Fruit fly (Drosophila melanogaster) whole organism, embryonic: ENCODE data around the gene mTor.

ENCODE experiments used
- Asciz ChIP-seq: fragments of 200-800 bp; sonication (Bioruptor generic); optimal IDR thresholded peaks from 2 replicates; lab custom pipeline; 2017; ENCODE audit warnings: missing biosample characterization, mild to moderate bottlenecking, missing genetic modification characterization, missing genetic modification reagents
- B-H1 ChIP-seq: fragments of 200-800 bp; sonication (Bioruptor generic); IDR thresholded peaks from 3 replicates; pipeline ENCODE4 v1.3.6; 2022; ENCODE audit warnings: missing biosample characterization, missing genetic modification characterization
- CG10147 ChIP-seq: fragments of 200-800 bp; sonication (Bioruptor generic); optimal IDR thresholded peaks from 2 replicates; lab custom pipeline; 2019; ENCODE audit warnings: missing biosample characterization, mild to moderate bottlenecking, missing genetic modification characterization, moderate library complexity
- CG10366 ChIP-seq: fragments of 200-800 bp; sonication (Bioruptor generic); IDR thresholded peaks from 2 replicates; pipeline ENCODE4 v1.3.6; 2022; ENCODE audit warnings: missing biosample characterization, missing genetic modification characterization
- CG11247 ChIP-seq: fragments of 200-800 bp; sonication (Bioruptor generic); IDR thresholded peaks from 2 replicates; pipeline ENCODE4 v1.3.6; 2022; ENCODE audit warnings: missing biosample characterization, missing genetic modification characterization
- CG11695 ChIP-seq: fragments of 200-800 bp; sonication (Bioruptor generic); IDR thresholded peaks from 3 replicates; pipeline ENCODE4 v1.3.6; 2022; ENCODE audit warnings: missing biosample characterization, missing genetic modification characterization
- CG1233 ChIP-seq: fragments of 200-800 bp; sonication (Bioruptor generic); optimal IDR thresholded peaks from 4 replicates; lab custom pipeline; 2018; ENCODE audit warnings: missing biosample characterization, mild to moderate bottlenecking, missing genetic modification characterization
- CG13424 ChIP-seq: fragments of 200-800 bp; sonication (Bioruptor generic); optimal IDR thresholded peaks from 2 replicates; lab custom pipeline; 2019; ENCODE audit warnings: missing biosample characterization, mild to moderate bottlenecking, missing genetic modification characterization, moderate library complexity
- CG15011 ChIP-seq: fragments of 200-800 bp; sonication (Bioruptor generic); optimal IDR thresholded peaks from 3 replicates; lab custom pipeline; 2018; ENCODE audit warnings: missing biosample characterization, mild to moderate bottlenecking, missing genetic modification characterization
- CG1603 ChIP-seq: fragments of 200-800 bp; sonication (Bioruptor generic); optimal IDR thresholded peaks from 2 replicates; lab custom pipeline; 2019; ENCODE audit warnings: missing biosample characterization, mild to moderate bottlenecking, missing genetic modification characterization, moderate library complexity
- CG17568 ChIP-seq: fragments of 200-800 bp; sonication (Bioruptor generic); optimal IDR thresholded peaks from 2 replicates; lab custom pipeline; 2018; ENCODE audit warnings: missing biosample characterization, mild to moderate bottlenecking, missing genetic modification characterization, moderate library complexity
- CG2712 ChIP-seq: fragments of 200-800 bp; optimal IDR thresholded peaks from 3 replicates; lab custom pipeline; 2019; ENCODE audit warnings: missing biosample characterization, mild to moderate bottlenecking, missing genetic modification characterization, moderate library complexity
- CG30403 ChIP-seq: fragments of 200-800 bp; sonication (Bioruptor generic); optimal IDR thresholded peaks from 3 replicates; lab custom pipeline; 2016; ENCODE audit warnings: missing biosample characterization, missing genetic modification characterization
- CG33557 ChIP-seq: fragments of 200-800 bp; sonication (Bioruptor generic); optimal IDR thresholded peaks from 2 replicates; lab custom pipeline; 2019; ENCODE audit warnings: missing biosample characterization, mild to moderate bottlenecking, missing genetic modification characterization, moderate library complexity
- CG4730 ChIP-seq: fragments of 200-800 bp; sonication (Bioruptor generic); IDR thresholded peaks from 2 replicates; pipeline ENCODE4 v1.3.6; 2022; ENCODE audit warnings: missing biosample characterization, missing genetic modification characterization
- CG6272 ChIP-seq: fragments of 200-800 bp; sonication (Bioruptor generic); IDR thresholded peaks from 2 replicates; pipeline ENCODE4 v1.3.6; 2022; ENCODE audit warnings: missing biosample characterization, missing genetic modification characterization
- CG6689 ChIP-seq: fragments of 200-800 bp; sonication (Bioruptor generic); IDR thresholded peaks from 2 replicates; pipeline ENCODE4 v1.3.6; 2022; ENCODE audit warnings: missing biosample characterization, missing genetic modification characterization
- CG6765 ChIP-seq: fragments of 200-800 bp; sonication (Bioruptor generic); optimal IDR thresholded peaks from 3 replicates; lab custom pipeline; 2017; ENCODE audit warnings: missing biosample characterization, mild to moderate bottlenecking, missing genetic modification characterization
- CG6791 ChIP-seq: fragments of 200-800 bp; sonication (Bioruptor generic); IDR thresholded peaks from 3 replicates; pipeline ENCODE4 v1.3.6; 2022; ENCODE audit warnings: missing biosample characterization, missing genetic modification characterization; ENCODE audit not compliant: partially characterized antibody
- CG6854 ChIP-seq: fragments of 200-800 bp; sonication (Bioruptor generic); optimal IDR thresholded peaks from 3 replicates; lab custom pipeline; 2017; ENCODE audit warnings: missing biosample characterization, mild to moderate bottlenecking, missing genetic modification characterization
- CG7271 ChIP-seq: fragments of 200-800 bp; sonication (Bioruptor generic); optimal IDR thresholded peaks from 2 replicates; lab custom pipeline; 2018; ENCODE audit warnings: missing biosample characterization, mild to moderate bottlenecking, missing genetic modification characterization, moderate library complexity
- CG7786 ChIP-seq: fragments of 200-800 bp; sonication (Bioruptor generic); optimal IDR thresholded peaks from 2 replicates; lab custom pipeline; 2016; ENCODE audit warnings: missing biosample characterization, missing genetic modification characterization
- CG9215 ChIP-seq: fragments of 200-800 bp; sonication (Bioruptor generic); IDR thresholded peaks from 2 replicates; pipeline ENCODE4 v1.3.6; 2022; ENCODE audit warnings: missing biosample characterization, missing genetic modification characterization
- CoRest ChIP-seq: fragments of 200-800 bp; sonication (Bioruptor generic); optimal IDR thresholded peaks from 3 replicates; lab custom pipeline; 2018; ENCODE audit warnings: missing biosample characterization, mild to moderate bottlenecking, missing genetic modification characterization, moderate library complexity
- Doc3 ChIP-seq: fragments of 200-800 bp; sonication (Bioruptor generic); IDR thresholded peaks from 3 replicates; pipeline ENCODE4 v1.3.6; 2022; ENCODE audit warnings: missing biosample characterization, missing genetic modification characterization; ENCODE audit not compliant: partially characterized antibody
- HmgD ChIP-seq: fragments of 200-800 bp; sonication (Bioruptor generic); optimal IDR thresholded peaks from 3 replicates; lab custom pipeline; 2016; ENCODE audit warnings: missing biosample characterization, missing genetic modification characterization
- MBD-R2 ChIP-seq: fragments of 200-800 bp; sonication (Bioruptor generic); IDR thresholded peaks from 2 replicates; pipeline ENCODE4 v1.3.6; 2022; ENCODE audit warnings: missing biosample characterization, missing genetic modification characterization
- Max ChIP-seq: fragments of 200-800 bp; sonication (Bioruptor generic); optimal IDR thresholded peaks from 2 replicates; lab custom pipeline; 2016; ENCODE audit warnings: missing biosample characterization, mild to moderate bottlenecking, missing genetic modification characterization
- Optix ChIP-seq: fragments of 200-800 bp; sonication (Bioruptor generic); IDR thresholded peaks from 3 replicates; pipeline ENCODE4 v1.3.6; 2022; ENCODE audit warnings: missing biosample characterization, missing genetic modification characterization
- Rfx ChIP-seq: fragments of 200-800 bp; sonication (Bioruptor generic); IDR thresholded peaks from 2 replicates; pipeline ENCODE4 v1.3.6; 2022; ENCODE audit warnings: missing biosample characterization, missing genetic modification characterization
- Sox102F ChIP-seq: fragments of 200-800 bp; sonication (Bioruptor generic); optimal IDR thresholded peaks from 2 replicates; lab custom pipeline; 2018; ENCODE audit warnings: missing biosample characterization, mild to moderate bottlenecking, missing genetic modification characterization, moderate library complexity
- Spps ChIP-seq: fragments of 200-800 bp; sonication (Bioruptor generic); optimal IDR thresholded peaks from 2 replicates; lab custom pipeline; 2018; ENCODE audit warnings: missing biosample characterization, mild to moderate bottlenecking, missing genetic modification characterization
- Xrp1 ChIP-seq: fragments of 200-800 bp; sonication (Bioruptor generic); IDR thresholded peaks from 2 replicates; pipeline ENCODE4 v1.3.6; 2022; ENCODE audit warnings: missing biosample characterization, missing genetic modification characterization
- ap ChIP-seq: fragments of 200-800 bp; sonication (Bioruptor generic); IDR thresholded peaks from 2 replicates; pipeline ENCODE4 v1.3.6; 2022; ENCODE audit warnings: missing biosample characterization, missing genetic modification characterization
- bowl ChIP-seq: fragments of 200-800 bp; sonication (Bioruptor generic); IDR thresholded peaks from 2 replicates; pipeline ENCODE4 v1.3.6; 2022; ENCODE audit warnings: missing biosample characterization, missing genetic modification characterization
- caup ChIP-seq: fragments of 200-800 bp; sonication (Bioruptor generic); optimal IDR thresholded peaks from 3 replicates; lab custom pipeline; 2017; ENCODE audit warnings: missing biosample characterization, mild to moderate bottlenecking, missing genetic modification characterization, moderate library complexity; ENCODE audit not compliant: severe bottlenecking
- fu2 ChIP-seq: fragments of 200-800 bp; sonication (Bioruptor generic); optimal IDR thresholded peaks from 2 replicates; lab custom pipeline; 2016; ENCODE audit warnings: missing biosample characterization, missing genetic modification characterization
- hbn ChIP-seq: fragments of 200-800 bp; sonication (Bioruptor generic); IDR thresholded peaks from 2 replicates; pipeline ENCODE4 v1.3.6; 2022; ENCODE audit warnings: missing biosample characterization, missing genetic modification characterization; ENCODE audit not compliant: partially characterized antibody
- kah ChIP-seq: fragments of 200-800 bp; sonication (Bioruptor generic); optimal IDR thresholded peaks from 2 replicates; lab custom pipeline; 2018; ENCODE audit warnings: missing biosample characterization, mild to moderate bottlenecking, missing genetic modification characterization
- kni ChIP-seq: fragments of 200-800 bp; sonication (Bioruptor generic); optimal IDR thresholded peaks from 3 replicates; lab custom pipeline; 2017; ENCODE audit warnings: mild to moderate bottlenecking, missing biosample characterization, missing genetic modification reagents, missing genetic modification characterization
- knrl ChIP-seq: fragments of 200-800 bp; sonication (Bioruptor generic); IDR thresholded peaks from 3 replicates; pipeline ENCODE4 v1.3.6; 2022; ENCODE audit warnings: missing biosample characterization, missing genetic modification characterization; ENCODE audit not compliant: partially characterized antibody
- lab ChIP-seq: fragments of 200-800 bp; sonication (Bioruptor generic); optimal IDR thresholded peaks from 3 replicates; lab custom pipeline; 2017; ENCODE audit warnings: missing biosample characterization, missing genetic modification characterization, mild to moderate bottlenecking, moderate library complexity, missing genetic modification reagents
- nerfin-1 ChIP-seq: fragments of 200-800 bp; sonication (Bioruptor generic); optimal IDR thresholded peaks from 3 replicates; lab custom pipeline; 2019; ENCODE audit warnings: missing biosample characterization, mild to moderate bottlenecking, missing genetic modification characterization, moderate library complexity
- phol ChIP-seq: fragments of 200-800 bp; sonication (Bioruptor generic); optimal IDR thresholded peaks from 3 replicates; lab custom pipeline; 2018; ENCODE audit warnings: missing biosample characterization, mild to moderate bottlenecking, missing genetic modification characterization, moderate library complexity
- rib ChIP-seq: fragments of 200-800 bp; sonication (Bioruptor generic); IDR thresholded peaks from 2 replicates; pipeline ENCODE4 v1.3.6; 2022; ENCODE audit warnings: missing biosample characterization, missing genetic modification characterization
- seq ChIP-seq: fragments of 200-800 bp; sonication (Bioruptor generic); IDR thresholded peaks from 2 replicates; pipeline ENCODE4 v1.3.6; 2022; ENCODE audit warnings: missing biosample characterization, missing genetic modification characterization
- slou ChIP-seq: fragments of 200-800 bp; sonication (Bioruptor generic); optimal IDR thresholded peaks from 3 replicates; lab custom pipeline; 2016; ENCODE audit warnings: missing biosample characterization, missing genetic modification characterization
- vfl ChIP-seq: fragments of 200-800 bp; sonication (Bioruptor generic); optimal IDR thresholded peaks from 2 replicates; lab custom pipeline; 2016; ENCODE audit warnings: missing biosample characterization, missing genetic modification characterization
- wdn ChIP-seq: fragments of 200-800 bp; sonication (Bioruptor generic); IDR thresholded peaks from 2 replicates; pipeline ENCODE4 v1.3.6; 2022; ENCODE audit warnings: missing biosample characterization, missing genetic modification characterization
- zfh1 ChIP-seq: fragments of 200-800 bp; sonication (Bioruptor generic); IDR thresholded peaks from 3 replicates; pipeline ENCODE4 v1.3.6; 2022; ENCODE audit warnings: missing biosample characterization, missing genetic modification characterization

Gene mTor

dm6 chr2L:13018992-13019484 is 14.8 kb downstream of the mTor start, which contains the start of gene Ube4B (continued):
- peak; percentile 8; the same call in 1 of the 2 replicates for TF ChIP-seq seq
- no peak for TF ChIP-seq CG7271 (tag; lab: Kevin White, UChicago)
- TF ChIP-seq CG6272 (GFP tag; lab: Robert Waterston, UW) = peak; percentile 62; the same call in 1 of the 2 replicates
- peak; percentile 73 for TF ChIP-seq CG7786 (GFP tag; lab: Kevin White, UChicago)
- no peak for TF ChIP-seq CG17568 (GFP tag; lab: Kevin White, UChicago)
- peak; percentile 91 for TF ChIP-seq Rfx (GFP tag; lab: Robert Waterston, UW)
- TF ChIP-seq B-H1 (GFP tag; lab: Robert Waterston, UW) = no peak
- peak; percentile 75 for TF ChIP-seq CG30403 (GFP tag; lab: Kevin White, UChicago)
- peak; percentile 63; the same call in 1 of the 2 replicates for TF ChIP-seq Xrp1 (GFP tag; lab: Robert Waterston, UW)
- TF ChIP-seq phol (tag; lab: Kevin White, UChicago) = peak; percentile 60
- peak; percentile 44 for TF ChIP-seq CG10366 (GFP tag; lab: Robert Waterston, UW)
- TF ChIP-seq CG11695 (GFP tag; lab: Robert Waterston, UW) = 0 out of 3 replicates have a peak, but pooled peaks have one; percentile 12
- peak; percentile 57 for TF ChIP-seq fu2 (GFP tag; lab: Kevin White, UChicago)
- peak; percentile 56 for TF ChIP-seq caup
- no peak for TF ChIP-seq CoRest (tag; lab: Kevin White, UChicago)
- TF ChIP-seq CG1603 = no peak
- peak; percentile 61 for TF ChIP-seq CG9215 (GFP tag; lab: Robert Waterston, UW)
- TF ChIP-seq nerfin-1 (tag; lab: Kevin White, UChicago) = no peak
- peak; percentile 89 for TF ChIP-seq CG6791 (GFP tag; lab: Robert Waterston, UW)
- peak; percentile 94 for TF ChIP-seq MBD-R2 (GFP tag; lab: Robert Waterston, UW)
- peak; percentile 74 for TF ChIP-seq CG11247 (GFP tag; lab: Robert Waterston, UW)
- TF ChIP-seq CG33557 (GFP tag; lab: Kevin White, UChicago) = no peak
- no peak for TF ChIP-seq lab
- TF ChIP-seq CG10147 (GFP tag; lab: Kevin White, UChicago) = no peak
- TF ChIP-seq Spps (tag; lab: Kevin White, UChicago) = peak; percentile 0
- TF ChIP-seq ap (GFP tag; lab: Robert Waterston, UW) = no peak
- TF ChIP-seq CG1233 (GFP tag; lab: Kevin White, UChicago) = no peak
- 0 out of 3 replicates have a peak, but pooled peaks have one; percentile 6 for TF ChIP-seq Optix
- no peak for TF ChIP-seq CG6854
- TF ChIP-seq CG6765 = no peak
- no peak for TF ChIP-seq Sox102F (GFP tag; lab: Kevin White, UChicago)
- TF ChIP-seq knrl (GFP tag; lab: Robert Waterston, UW) = peak; percentile 89
- no peak for TF ChIP-seq kah (GFP tag; lab: Kevin White, UChicago)
- TF ChIP-seq rib = peak; percentile 52; the same call in 1 of the 2 replicates
- TF ChIP-seq zfh1 = peak; percentile 64
- TF ChIP-seq CG6689 (GFP tag; lab: Robert Waterston, UW) = peak; percentile 55
- TF ChIP-seq CG2712 (tag; lab: Kevin White, UChicago) = no peak
- no peak for TF ChIP-seq kni
- TF ChIP-seq Doc3 = peak; percentile 71
- peak; percentile 39 for TF ChIP-seq Max (GFP tag; lab: Kevin White, UChicago)
- TF ChIP-seq bowl (GFP tag; lab: Robert Waterston, UW) = no peak
- TF ChIP-seq HmgD (GFP tag; lab: Kevin White, UChicago) = peak; percentile 75
- TF ChIP-seq hbn (GFP tag; lab: Robert Waterston, UW) = peak; percentile 82
- TF ChIP-seq slou (GFP tag; lab: Kevin White, UChicago) = no peak
- peak; percentile 70 for TF ChIP-seq CG13424 (tag; lab: Kevin White, UChicago)
- 0 out of 2 replicates have a peak, but pooled peaks have one; percentile 29 for TF ChIP-seq wdn (GFP tag; lab: Robert Waterston, UW)
- no peak for TF ChIP-seq CG15011 (GFP tag; lab: Kevin White, UChicago)
- TF ChIP-seq Asciz = no peak
- 0 out of 2 replicates have a peak, but pooled peaks have one; percentile 12 for TF ChIP-seq CG4730 (GFP tag; lab: Robert Waterston, UW)
- TF ChIP-seq vfl (GFP tag; lab: Kevin White, UChicago) = peak; percentile 52
